Worm (Caenorhabditis elegans) whole organism, young adult: Measurements from ENCODE around the gene crn-4.

ENCODE experiments used
- B0261.1 ChIP-seq: sonication (generic microtip); optimal IDR thresholded peaks from 2 replicates; lab custom pipeline; 2016; ENCODE audit warnings: mild to moderate bottlenecking, missing genetic modification characterization, moderate library complexity, missing compliant biosample characterization
- B0336.3 ChIP-seq: fragments of 200-800 bp; sonication (Bioruptor generic); IDR thresholded peaks from 2 replicates; pipeline ENCODE4 v1.3.6; 2022; ENCODE audit warnings: missing genetic modification characterization, missing compliant biosample characterization
- C06A6.2 ChIP-seq: fragments of 200-800 bp; sonication (Bioruptor generic); conservative IDR thresholded peaks from 2 replicates; pipeline ENCODE4 v1.3.6; 2022; ENCODE audit warnings: missing genetic modification characterization, missing compliant biosample characterization
- D2030.7 ChIP-seq: fragments of 200-800 bp; sonication (Bioruptor generic); IDR thresholded peaks from 2 replicates; pipeline ENCODE4 v1.3.6; 2022; ENCODE audit warnings: missing genetic modification reagents, missing genetic modification characterization, missing compliant biosample characterization
- F10E7.11 ChIP-seq: sonication (generic microtip); optimal IDR thresholded peaks from 2 replicates; lab custom pipeline; 2017; ENCODE audit warnings: mild to moderate bottlenecking, missing genetic modification characterization, moderate library complexity, missing compliant biosample characterization
- F33H1.4 ChIP-seq: fragments of 200-800 bp; sonication (Bioruptor generic); IDR thresholded peaks from 2 replicates; pipeline ENCODE4 v1.3.6; 2022; ENCODE audit warnings: missing genetic modification reagents, missing genetic modification characterization, missing compliant biosample characterization
- F49E8.2 ChIP-seq: sonication (generic microtip); optimal IDR thresholded peaks from 3 replicates; lab custom pipeline; 2017; ENCODE audit warnings: missing genetic modification characterization, mild to moderate bottlenecking, missing compliant biosample characterization, antibody characterized with exemption, moderate library complexity; ENCODE audit not compliant: insufficient read depth
- F52B5.7 ChIP-seq: sonication (generic microtip); optimal IDR thresholded peaks from 2 replicates; lab custom pipeline; 2016; ENCODE audit warnings: mild to moderate bottlenecking, missing genetic modification characterization, missing compliant biosample characterization
- F57A8.1 ChIP-seq: fragments of 200-800 bp; sonication (Bioruptor generic); optimal IDR thresholded peaks from 2 replicates; lab custom pipeline; 2018; ENCODE audit warnings: mild to moderate bottlenecking, missing genetic modification characterization, moderate library complexity, missing compliant biosample characterization
- F57C9.4 ChIP-seq: sonication (generic microtip); optimal IDR thresholded peaks from 2 replicates; lab custom pipeline; 2017; ENCODE audit warnings: mild to moderate bottlenecking, missing genetic modification characterization, missing compliant biosample characterization
- T07F8.4 ChIP-seq: sonication (generic microtip); optimal IDR thresholded peaks from 2 replicates; lab custom pipeline; 2016; ENCODE audit warnings: mild to moderate bottlenecking, missing genetic modification characterization, moderate library complexity, missing compliant biosample characterization
- Y53F4B.3 ChIP-seq: fragments of 200-800 bp; sonication (Bioruptor generic); IDR thresholded peaks from 2 replicates; pipeline ENCODE4 v1.3.6; 2022; ENCODE audit warnings: missing genetic modification reagents, missing genetic modification characterization, missing compliant biosample characterization
- Y67H2A.10 ChIP-seq: fragments of 200-800 bp; sonication (Bioruptor generic); conservative IDR thresholded peaks from 2 replicates; pipeline ENCODE4 v1.3.6; 2022; ENCODE audit warnings: missing genetic modification reagents, missing genetic modification characterization, missing compliant biosample characterization
- ZK185.1 ChIP-seq: sonication (generic microtip); optimal IDR thresholded peaks from 2 replicates; lab custom pipeline; 2016; ENCODE audit warnings: mild to moderate bottlenecking, missing genetic modification characterization, missing compliant biosample characterization; ENCODE audit not compliant: poor library complexity, severe bottlenecking
- akir-1 ChIP-seq: fragments of 200-800 bp; sonication (Bioruptor generic); optimal IDR thresholded peaks from 2 replicates; lab custom pipeline; 2018; ENCODE audit warnings: mild to moderate bottlenecking, missing genetic modification characterization, moderate library complexity, missing compliant biosample characterization
- aptf-2 ChIP-seq: fragments of 200-800 bp; sonication (Bioruptor generic); conservative IDR thresholded peaks from 2 replicates; pipeline ENCODE4 v1.3.6; 2022; ENCODE audit warnings: missing genetic modification reagents, missing genetic modification characterization, missing compliant biosample characterization
- aptf-3 ChIP-seq: fragments of 200-800 bp; sonication (Bioruptor generic); IDR thresholded peaks from 2 replicates; pipeline ENCODE4 v1.3.6; 2022; ENCODE audit warnings: missing genetic modification characterization, missing compliant biosample characterization
- attf-3 ChIP-seq: fragments of 200-800 bp; sonication (Bioruptor generic); conservative IDR thresholded peaks from 2 replicates; pipeline ENCODE4 v1.3.6; 2022; ENCODE audit warnings: missing genetic modification reagents, missing genetic modification characterization, missing compliant biosample characterization
- bed-1 ChIP-seq: fragments of 200-800 bp; sonication (Bioruptor generic); IDR thresholded peaks from 2 replicates; pipeline ENCODE4 v1.3.6; 2022; ENCODE audit warnings: missing genetic modification reagents, missing genetic modification characterization, missing compliant biosample characterization
- ceh-100 ChIP-seq: fragments of 200-800 bp; sonication (Bioruptor generic); IDR thresholded peaks from 2 replicates; pipeline ENCODE4 v1.3.6; 2022; ENCODE audit warnings: missing genetic modification reagents, missing genetic modification characterization, missing compliant biosample characterization
- ceh-27 ChIP-seq: fragments of 200-800 bp; sonication (Bioruptor generic); optimal IDR thresholded peaks from 2 replicates; lab custom pipeline; 2018; ENCODE audit warnings: mild to moderate bottlenecking, missing genetic modification characterization, moderate library complexity, missing compliant biosample characterization
- ceh-40 ChIP-seq: fragments of 200-800 bp; sonication (Bioruptor generic); IDR thresholded peaks from 2 replicates; pipeline ENCODE4 v1.3.6; 2022; ENCODE audit warnings: missing genetic modification characterization, missing compliant biosample characterization
- ceh-79 ChIP-seq: sonication (generic microtip); optimal IDR thresholded peaks from 2 replicates; lab custom pipeline; 2017; ENCODE audit warnings: mild to moderate bottlenecking, missing genetic modification characterization, missing compliant biosample characterization
- chd-7 ChIP-seq: sonication (generic microtip); optimal IDR thresholded peaks from 2 replicates; lab custom pipeline; 2016; ENCODE audit warnings: mild to moderate bottlenecking, missing genetic modification characterization, moderate library complexity, missing compliant biosample characterization
- dox-1 ChIP-seq: fragments of 200-800 bp; sonication (Bioruptor generic); IDR thresholded peaks from 2 replicates; pipeline ENCODE4 v1.3.6; 2022; ENCODE audit warnings: missing genetic modification reagents, missing genetic modification characterization, missing compliant biosample characterization
- efl-1 ChIP-seq: fragments of 150-350 bp; optimal IDR thresholded peaks from 2 replicates; lab custom pipeline; 2014; ENCODE audit warnings: missing biosample characterization, missing genetic modification reagents, missing genetic modification characterization
- hlh-12 ChIP-seq: sonication (generic microtip); optimal IDR thresholded peaks from 2 replicates; lab custom pipeline; 2016; ENCODE audit warnings: missing genetic modification characterization, missing compliant biosample characterization
- hmg-1.2 ChIP-seq: fragments of 200-800 bp; sonication (Bioruptor generic); IDR thresholded peaks from 2 replicates; pipeline ENCODE4 v1.3.6; 2022; ENCODE audit warnings: missing genetic modification reagents, missing genetic modification characterization, missing compliant biosample characterization
- let-607 ChIP-seq, 2 experiments: fragments of 200-800 bp in 1 of 2; sonication (Bioruptor generic) in 1 of 2; sonication (generic microtip) in 1 of 2; optimal IDR thresholded peaks; 2 replicates each; lab custom pipeline; 2016 to 2018; ENCODE audit warnings: mild to moderate bottlenecking in 2 of 2, missing compliant biosample characterization in 2 of 2, missing genetic modification characterization in 2 of 2, moderate library complexity in 2 of 2, missing genotype in 1 of 2
- lin-26 ChIP-seq: fragments of 200-800 bp; sonication (Bioruptor generic); IDR thresholded peaks from 2 replicates; pipeline ENCODE4 v1.3.6; 2022; ENCODE audit warnings: missing genetic modification reagents, missing genetic modification characterization, missing compliant biosample characterization
- lin-40 ChIP-seq: sonication (generic microtip); optimal IDR thresholded peaks from 2 replicates; lab custom pipeline; 2016; ENCODE audit warnings: missing genetic modification characterization, mild to moderate bottlenecking, missing compliant biosample characterization, missing genotype, missing genetic modification reagents
- lsl-1 ChIP-seq: fragments of 200-800 bp; sonication (Bioruptor generic); optimal IDR thresholded peaks from 2 replicates; lab custom pipeline; 2018; ENCODE audit warnings: mild to moderate bottlenecking, missing genetic modification characterization, moderate library complexity, missing compliant biosample characterization
- lsy-27 ChIP-seq: sonication (generic microtip); optimal IDR thresholded peaks from 2 replicates; lab custom pipeline; 2017; ENCODE audit warnings: missing genetic modification characterization, mild to moderate bottlenecking, missing compliant biosample characterization, antibody characterized with exemption, missing genotype, borderline replicate concordance; ENCODE audit not compliant: insufficient read depth
- madf-10 ChIP-seq: sonication (generic microtip); optimal IDR thresholded peaks from 2 replicates; lab custom pipeline; 2016; ENCODE audit warnings: mild to moderate bottlenecking, missing genetic modification characterization, missing compliant biosample characterization
- madf-3 ChIP-seq: fragments of 200-800 bp; sonication (Bioruptor generic); IDR thresholded peaks from 2 replicates; pipeline ENCODE4 v1.3.6; 2022; ENCODE audit warnings: missing genetic modification reagents, missing genetic modification characterization, missing compliant biosample characterization
- madf-8 ChIP-seq: fragments of 200-800 bp; sonication (Bioruptor generic); conservative IDR thresholded peaks from 2 replicates; pipeline ENCODE4 v1.3.6; 2022; ENCODE audit warnings: missing genetic modification reagents, missing genetic modification characterization, missing compliant biosample characterization
- mxl-1 ChIP-seq: sonication (generic microtip); optimal IDR thresholded peaks from 2 replicates; lab custom pipeline; 2016; ENCODE audit warnings: missing genetic modification characterization, missing compliant biosample characterization
- nfyb-1 ChIP-seq: fragments of 200-800 bp; sonication (Bioruptor generic); IDR thresholded peaks from 2 replicates; pipeline ENCODE4 v1.3.6; 2022; ENCODE audit warnings: missing genetic modification reagents, missing genetic modification characterization, missing compliant biosample characterization
- nhr-120 ChIP-seq: fragments of 200-800 bp; sonication (Bioruptor generic); IDR thresholded peaks from 2 replicates; pipeline ENCODE4 v1.3.6; 2022; ENCODE audit warnings: missing genetic modification characterization, missing compliant biosample characterization
- nhr-90 ChIP-seq: sonication (generic microtip); optimal IDR thresholded peaks from 2 replicates; lab custom pipeline; 2016; ENCODE audit warnings: missing genotype, mild to moderate bottlenecking, missing genetic modification characterization, missing compliant biosample characterization
- pbrm-1 ChIP-seq: fragments of 200-800 bp; sonication (Bioruptor generic); IDR thresholded peaks from 2 replicates; pipeline ENCODE4 v1.3.6; 2022; ENCODE audit warnings: missing genetic modification reagents, missing genetic modification characterization, missing compliant biosample characterization
- sea-2 ChIP-seq: fragments of 200-800 bp; sonication (Bioruptor generic); IDR thresholded peaks from 2 replicates; pipeline ENCODE4 v1.3.6; 2022; ENCODE audit warnings: missing genetic modification characterization, missing compliant biosample characterization
- tbp1 ChIP-seq: fragments of 200-800 bp; sonication (Bioruptor generic); optimal IDR thresholded peaks from 2 replicates; lab custom pipeline; 2018; ENCODE audit warnings: mild to moderate bottlenecking, missing genetic modification characterization, missing compliant biosample characterization
- tlf-1 ChIP-seq: fragments of 200-800 bp; sonication (Bioruptor generic); optimal IDR thresholded peaks from 2 replicates; lab custom pipeline; 2018; ENCODE audit warnings: mild to moderate bottlenecking, missing genetic modification characterization, missing compliant biosample characterization
- unc-62 ChIP-seq: fragments of 150-350 bp; optimal IDR thresholded peaks from 2 replicates; lab custom pipeline; 2014; ENCODE audit warnings: missing biosample characterization, missing genetic modification reagents, missing genetic modification characterization
- ztf-25 ChIP-seq: fragments of 200-800 bp; sonication (Bioruptor generic); IDR thresholded peaks from 2 replicates; pipeline ENCODE4 v1.3.6; 2022; ENCODE audit warnings: missing genetic modification reagents, missing genetic modification characterization, missing compliant biosample characterization
- ztf-26 ChIP-seq: sonication (generic microtip); optimal IDR thresholded peaks from 2 replicates; lab custom pipeline; 2017; ENCODE audit warnings: missing genetic modification characterization, missing compliant biosample characterization
- ztf-6 ChIP-seq: fragments of 200-800 bp; sonication (Bioruptor generic); IDR thresholded peaks from 2 replicates; pipeline ENCODE4 v1.3.6; 2022; ENCODE audit warnings: missing genetic modification reagents, missing genetic modification characterization, missing compliant biosample characterization

The crn-4 gene

ce11 chrX:2226875-2227355 is 31.0 kb downstream of the crn-4 start:
- TF ChIP-seq aptf-2 (GFP tag; lab: Robert Waterston, UW) (peak; percentile 57; the same call in 1 of the 2 replicates), sea-2 (no peak), tbp1 (GFP tag; lab: Kevin White, UChicago) (peak; percentile 92), madf-10 (peak; percentile 75), ztf-26 (tag; lab: Kevin White, UChicago) (peak; percentile 72), F57A8.1 (GFP tag; lab: Kevin White, UChicago) (peak; percentile 33), D2030.7 (GFP tag; lab: Robert Waterston, UW) (peak; percentile 72), unc-62 (GFP tag; lab: Kevin White, UChicago) (no peak), F52B5.7 (peak; percentile 87), lin-26 (GFP tag; lab: Robert Waterston, UW) (peak; percentile 87), lsl-1 (GFP tag; lab: Kevin White, UChicago) (peak; percentile 14), hlh-12 (no peak), chd-7 (peak; percentile 52), ceh-40 (GFP tag; lab: Robert Waterston, UW) (no peak), C06A6.2 (GFP tag; lab: Robert Waterston, UW) (peak; percentile 57; the same call in 1 of the 2 replicates), mxl-1 (tag; lab: Kevin White, UChicago) (peak; percentile 10), madf-8 (no peak), madf-3 (GFP tag; lab: Robert Waterston, UW) (no peak), efl-1 (no peak), lsy-27 (tag; lab: Kevin White, UChicago) (no peak), Y67H2A.10 (GFP tag; lab: Robert Waterston, UW) (peak; percentile 26; the same call in 1 of the 2 replicates), B0261.1 (tag; lab: Kevin White, UChicago) (peak; percentile 91), aptf-3 (GFP tag; lab: Robert Waterston, UW) (peak; percentile 58; the same call in 1 of the 2 replicates), tlf-1 (GFP tag; lab: Kevin White, UChicago) (peak; percentile 65), nfyb-1 (GFP tag; lab: Robert Waterston, UW) (peak; percentile 84), ZK185.1 (tag; lab: Kevin White, UChicago) (peak; percentile 82), bed-1 (0 out of 2 replicates have a peak, but pooled peaks have one; percentile 31), T07F8.4 (tag; lab: Kevin White, UChicago) (peak; percentile 55), Y53F4B.3 (GFP tag; lab: Robert Waterston, UW) (no peak), ceh-100 (GFP tag; lab: Robert Waterston, UW) (peak; percentile 26; the same call in 1 of the 2 replicates), B0336.3 (GFP tag; lab: Robert Waterston, UW) (peak; percentile 41; the same call in 1 of the 2 replicates), ceh-79 (no peak), F10E7.11 (tag; lab: Kevin White, UChicago) (peak; percentile 46), hmg-1.2 (GFP tag; lab: Robert Waterston, UW) (peak; percentile 80), nhr-90 (tag; lab: Kevin White, UChicago) (peak; percentile 87), lin-40 (peak; percentile 75), ceh-27 (GFP tag; lab: Kevin White, UChicago) (peak; percentile 75), F33H1.4 (GFP tag; lab: Robert Waterston, UW) (0 out of 2 replicates have a peak, but pooled peaks have one; percentile 14), attf-3 (GFP tag; lab: Robert Waterston, UW) (0 out of 2 replicates have a peak, but pooled peaks have one; percentile 39), F57C9.4 (tag; lab: Kevin White, UChicago) (peak; percentile 21), nhr-120 (0 out of 2 replicates have a peak, but pooled peaks have one; percentile 53), ztf-6 (no peak), let-607 (tag; optimal IDR thresholded peaks at IDR 0.05; lab: Kevin White, UChicago) (peak; percentile 29 to 37), F49E8.2 (no peak), ztf-25 (GFP tag; lab: Robert Waterston, UW) (peak; percentile 86), dox-1 (peak; percentile 80), pbrm-1 (GFP tag; lab: Robert Waterston, UW) (peak; percentile 86), akir-1 (GFP tag; lab: Kevin White, UChicago) (peak; percentile 54)
